Fruit fly (Drosophila melanogaster) whole organism, wandering third instar larva: ENCODE measurements around the gene CG14969.

ENCODE experiments used
- Abd-B ChIP-seq: fragments of >200 bp; optimal IDR thresholded peaks from 2 replicates; lab custom pipeline; 2017; ENCODE audit warnings: missing biosample characterization, missing genetic modification characterization
- CG32264 ChIP-seq: fragments of 200-800 bp; sonication (Bioruptor generic); optimal IDR thresholded peaks from 2 replicates; lab custom pipeline; 2016; ENCODE audit warnings: missing biosample characterization, missing genetic modification characterization
- CG9705 ChIP-seq: fragments of 200-800 bp; sonication (Bioruptor generic); optimal IDR thresholded peaks from 2 replicates; lab custom pipeline; 2018; ENCODE audit warnings: missing biosample characterization, mild to moderate bottlenecking, missing genetic modification characterization
- Dfd ChIP-seq: fragments of >200 bp; optimal IDR thresholded peaks from 2 replicates; lab custom pipeline; 2017; ENCODE audit warnings: missing biosample characterization, missing genetic modification characterization
- GATAd ChIP-seq: sonication (Bioruptor generic); optimal IDR thresholded peaks from 2 replicates; lab custom pipeline; 2016; ENCODE audit warnings: missing biosample characterization, missing genetic modification characterization
- HLH106 ChIP-seq: fragments of 200-800 bp; optimal IDR thresholded peaks from 3 replicates; lab custom pipeline; 2019; ENCODE audit warnings: missing biosample characterization, mild to moderate bottlenecking, missing genetic modification characterization, moderate library complexity
- Hnf4 ChIP-seq: fragments of 200-800 bp; sonication (Bioruptor generic); optimal IDR thresholded peaks from 2 replicates; lab custom pipeline; 2016; ENCODE audit warnings: missing biosample characterization, mild to moderate bottlenecking, missing genetic modification characterization
- Hr78 ChIP-seq: fragments of >200 bp; optimal IDR thresholded peaks from 2 replicates; lab custom pipeline; 2017; ENCODE audit warnings: missing biosample characterization, missing genetic modification characterization
- Hr83 ChIP-seq: fragments of 200-300 bp; sonication (Bioruptor generic); optimal IDR thresholded peaks from 2 replicates; lab custom pipeline; 2016; ENCODE audit warnings: missing biosample characterization, mild to moderate bottlenecking, missing genetic modification characterization, moderate library complexity; ENCODE audit not compliant: poor library complexity, severe bottlenecking
- Jra ChIP-seq: sonication (Bioruptor generic); optimal IDR thresholded peaks from 2 replicates; lab custom pipeline; 2016; ENCODE audit warnings: missing biosample characterization, missing genetic modification characterization
- Mio ChIP-seq: sonication (Bioruptor generic); optimal IDR thresholded peaks from 2 replicates; lab custom pipeline; 2016; ENCODE audit warnings: missing biosample characterization, missing genetic modification characterization
- Myc ChIP-seq: fragments of >200 bp; optimal IDR thresholded peaks from 2 replicates; lab custom pipeline; 2017
- N ChIP-seq: fragments of >200 bp; optimal IDR thresholded peaks from 2 replicates; lab custom pipeline; 2018; ENCODE audit warnings: missing biosample characterization, missing external identifiers, missing genetic modification characterization
- OdsH ChIP-seq: fragments of 200-800 bp; sonication (Bioruptor generic); optimal IDR thresholded peaks from 2 replicates; lab custom pipeline; 2016; ENCODE audit warnings: missing biosample characterization, mild to moderate bottlenecking, missing genetic modification characterization
- Rel ChIP-seq, 2 experiments: fragments of 200-800 bp; sonication (Bioruptor generic) in 1 of 2; optimal IDR thresholded peaks; 2 replicates in 1 of 2; 3 replicates in 1 of 2; lab custom pipeline; 2016 to 2019; ENCODE audit warnings: mild to moderate bottlenecking in 2 of 2, missing biosample characterization in 2 of 2, missing genetic modification characterization in 2 of 2, moderate library complexity in 1 of 2
- Sp1 ChIP-seq: fragments of 200-800 bp; sonication (Bioruptor generic); optimal IDR thresholded peaks from 3 replicates; lab custom pipeline; 2019; ENCODE audit warnings: missing biosample characterization, mild to moderate bottlenecking, missing genetic modification characterization, moderate library complexity
- Vsx2 ChIP-seq: fragments of 200-300, 225-300 bp; sonication (Bioruptor generic); optimal IDR thresholded peaks from 2 replicates; lab custom pipeline; 2018; ENCODE audit warnings: missing biosample characterization, missing genetic modification characterization; ENCODE audit not compliant: partially characterized antibody
- br ChIP-seq: fragments of 200-800 bp; sonication (Bioruptor generic); optimal IDR thresholded peaks from 2 replicates; lab custom pipeline; 2016; ENCODE audit warnings: missing biosample characterization, missing genetic modification characterization
- brk ChIP-seq: fragments of 200-800 bp; sonication (Bioruptor generic); optimal IDR thresholded peaks from 2 replicates; lab custom pipeline; 2016; ENCODE audit warnings: missing biosample characterization, mild to moderate bottlenecking, missing genetic modification characterization
- dmrt93B ChIP-seq: fragments of 200-800 bp; sonication (Bioruptor generic); optimal IDR thresholded peaks from 2 replicates; lab custom pipeline; 2018; ENCODE audit warnings: missing biosample characterization, mild to moderate bottlenecking, missing genetic modification characterization
- dsf ChIP-seq: sonication (Bioruptor generic); optimal IDR thresholded peaks from 2 replicates; lab custom pipeline; 2016; ENCODE audit warnings: missing biosample characterization, missing genetic modification characterization, borderline replicate concordance
- ey ChIP-seq: fragments of 200-800 bp; sonication (Bioruptor generic); optimal IDR thresholded peaks from 2 replicates; lab custom pipeline; 2016; ENCODE audit warnings: missing biosample characterization, missing genetic modification characterization
- foxo ChIP-seq, 2 experiments: fragments of 200-800 bp; sonication (Bioruptor generic); optimal IDR thresholded peaks; 2 replicates in 1 of 2; 3 replicates in 1 of 2; lab custom pipeline; 2016 to 2017; ENCODE audit warnings: missing biosample characterization in 2 of 2, missing genetic modification characterization in 2 of 2
- fru ChIP-seq: fragments of 200-800 bp; sonication (Bioruptor generic); optimal IDR thresholded peaks from 3 replicates; lab custom pipeline; 2016; ENCODE audit warnings: missing biosample characterization, mild to moderate bottlenecking, missing genetic modification characterization
- jim ChIP-seq: fragments of 175-275, 200-325 bp; sonication (Bioruptor generic); optimal IDR thresholded peaks from 2 replicates; lab custom pipeline; 2016; ENCODE audit warnings: missing biosample characterization, mild to moderate bottlenecking, missing genetic modification characterization
- lola ChIP-seq: fragments of >200 bp; optimal IDR thresholded peaks from 2 replicates; lab custom pipeline; 2017; ENCODE audit warnings: missing biosample characterization, missing genetic modification characterization
- pan ChIP-seq: fragments of >200 bp; optimal IDR thresholded peaks from 2 replicates; lab custom pipeline; 2017
- psq ChIP-seq: fragments of 200-800 bp; sonication (Bioruptor generic); optimal IDR thresholded peaks from 3 replicates; lab custom pipeline; 2017; ENCODE audit warnings: missing biosample characterization, mild to moderate bottlenecking, missing genetic modification characterization, moderate library complexity
- rgr ChIP-seq: fragments of 200-800 bp; sonication (Bioruptor generic); optimal IDR thresholded peaks from 3 replicates; lab custom pipeline; 2016; ENCODE audit warnings: missing biosample characterization, mild to moderate bottlenecking, missing genetic modification characterization
- sage ChIP-seq: fragments of 200-800 bp; sonication (Bioruptor generic); optimal IDR thresholded peaks from 2 replicates; lab custom pipeline; 2016; ENCODE audit warnings: missing biosample characterization, mild to moderate bottlenecking, missing genetic modification characterization
- sv ChIP-seq: fragments of 200-800 bp; sonication (Bioruptor generic); optimal IDR thresholded peaks from 3 replicates; lab custom pipeline; 2016; ENCODE audit warnings: missing biosample characterization, missing genetic modification characterization
- tai ChIP-seq: sonication (Bioruptor generic); optimal IDR thresholded peaks from 2 replicates; lab custom pipeline; 2016; ENCODE audit warnings: missing biosample characterization, missing genetic modification characterization
- usp ChIP-seq: fragments of >200 bp; optimal IDR thresholded peaks from 2 replicates; lab custom pipeline; 2017; ENCODE audit warnings: missing biosample characterization, missing genetic modification characterization
- woc ChIP-seq: sonication (Bioruptor generic); optimal IDR thresholded peaks from 2 replicates; lab custom pipeline; 2016; ENCODE audit warnings: missing biosample characterization, mild to moderate bottlenecking, missing genetic modification characterization

CG14969 gene

dm6 chr3L:3325925-3326903 lies 8.6 kb downstream of the CG14969 start, which contains the start of gene Gtpx (continued):
- TF ChIP-seq br (GFP tag; lab: Kevin White, UChicago): peak; percentile 32
- TF ChIP-seq woc (GFP tag; lab: Kevin White, UChicago): no peak
- TF ChIP-seq ey: peak; percentile 57
- TF ChIP-seq jim (GFP tag; lab: Kevin White, UChicago): no peak
- TF ChIP-seq usp (GFP tag; lab: Kevin White, UChicago): no peak
- peak; percentile 56 for TF ChIP-seq CG9705 (GFP tag; lab: Kevin White, UChicago)
- TF ChIP-seq fru (GFP tag; lab: Kevin White, UChicago): peak; percentile 35
- TF ChIP-seq Abd-B (GFP tag; lab: Kevin White, UChicago): no peak
- TF ChIP-seq pan (lab: Kevin White, UChicago): no peak

- TF ChIP-seq Hr83 (GFP tag; lab: Kevin White, UChicago) (no peak), Myc (lab: Kevin White, UChicago) (no peak), CG32264 (GFP tag; lab: Kevin White, UChicago) (no peak), lola (GFP tag; lab: Kevin White, UChicago) (no peak), dsf (no peak), Jra (GFP tag; lab: Kevin White, UChicago) (no peak), Rel (GFP tag; optimal IDR thresholded peaks at IDR 0.05; lab: Kevin White, UChicago) (no peak), Rel (tag; optimal IDR thresholded peaks at IDR 0.05; lab: Kevin White, UChicago) (no peak), Hr78 (GFP tag; lab: Kevin White, UChicago) (no peak), foxo (GFP tag; optimal IDR thresholded peaks at IDR 0.05; lab: Kevin White, UChicago) (no peak), CG9705 (GFP tag; lab: Kevin White, UChicago) (no peak), HLH106 (no peak), usp (GFP tag; lab: Kevin White, UChicago) (no peak), Mio (GFP tag; lab: Kevin White, UChicago) (no peak), sage (GFP tag; lab: Kevin White, UChicago) (no peak)
These were observed 9.2 kb downstream of the CG14969 start for dm6 chr3L:3325597-3325924.

dm6 chr3L:3319992-3320732 lies 14.6 kb downstream of the CG14969 start:
- TF ChIP-seq foxo (GFP tag; optimal IDR thresholded peaks at IDR 0.05; lab: Kevin White, UChicago): peak in 1 of 2 experiments; percentile 5
- no peak for TF ChIP-seq brk (GFP tag; lab: Kevin White, UChicago)
- TF ChIP-seq Rel (GFP tag; optimal IDR thresholded peaks at IDR 0.05; lab: Kevin White, UChicago): no peak
- TF ChIP-seq Rel (tag; optimal IDR thresholded peaks at IDR 0.05; lab: Kevin White, UChicago): peak; percentile 87
- TF ChIP-seq Sp1: peak; percentile 1
- TF ChIP-seq Jra (GFP tag; lab: Kevin White, UChicago): peak; percentile 1
- TF ChIP-seq br (GFP tag; lab: Kevin White, UChicago): peak; percentile 28
- TF ChIP-seq tai (GFP tag; lab: Kevin White, UChicago): no peak
- TF ChIP-seq rgr: peak; percentile 29
- TF ChIP-seq dsf: no peak

dm6 chr3L:3319223-3319643 lies 15.5 kb downstream of the CG14969 start, which contains the start of the genes PIG-C, CG12016 and Dpm2:
PIG-C (minus strand) TSS chr3L:3319232.
CG12016 (plus strand) TSS chr3L:3319555.
Dpm2 (plus strand) TSS chr3L:3319555.
- TF ChIP-seq Hr83 (GFP tag; lab: Kevin White, UChicago): peak; percentile 18
- TF ChIP-seq br (GFP tag; lab: Kevin White, UChicago): peak; percentile 74
- peak; percentile 1 for TF ChIP-seq Mio (GFP tag; lab: Kevin White, UChicago)
- no peak for TF ChIP-seq GATAd (GFP tag; lab: Kevin White, UChicago)
- peak; percentile 84 for TF ChIP-seq Hnf4 (GFP tag; lab: Kevin White, UChicago)
- no peak for TF ChIP-seq jim (GFP tag; lab: Kevin White, UChicago)
- peak; percentile 53 for TF ChIP-seq CG32264 (GFP tag; lab: Kevin White, UChicago)
- TF ChIP-seq sv: peak; percentile 59
- TF ChIP-seq HLH106: peak; percentile 77
- TF ChIP-seq ey: peak; percentile 70
- TF ChIP-seq Jra (GFP tag; lab: Kevin White, UChicago): peak; percentile 84
- TF ChIP-seq psq (GFP tag; lab: Kevin White, UChicago): peak; percentile 47
- TF ChIP-seq foxo (GFP tag; optimal IDR thresholded peaks at IDR 0.05; lab: Kevin White, UChicago): peak in 1 of 2 experiments; percentile 80
- no peak for TF ChIP-seq Vsx2 (GFP tag; lab: Kevin White, UChicago)
- TF ChIP-seq lola (GFP tag; lab: Kevin White, UChicago): no peak
- TF ChIP-seq rgr: peak; percentile 77
- peak; percentile 61 for TF ChIP-seq OdsH (GFP tag; lab: Kevin White, UChicago)
- TF ChIP-seq Dfd (GFP tag; lab: Kevin White, UChicago): no peak
- no peak for TF ChIP-seq Hr78 (GFP tag; lab: Kevin White, UChicago)
- peak; percentile 52 for TF ChIP-seq Myc (lab: Kevin White, UChicago)
- peak; percentile 94 for TF ChIP-seq woc (GFP tag; lab: Kevin White, UChicago)
- TF ChIP-seq dsf: peak; percentile 27
- peak; percentile 64 for TF ChIP-seq CG9705 (GFP tag; lab: Kevin White, UChicago)
- no peak for TF ChIP-seq Rel (GFP tag; optimal IDR thresholded peaks at IDR 0.05; lab: Kevin White, UChicago)
- TF ChIP-seq Rel (tag; optimal IDR thresholded peaks at IDR 0.05; lab: Kevin White, UChicago): peak; percentile 63
- peak; percentile 76 for TF ChIP-seq fru (GFP tag; lab: Kevin White, UChicago)
- TF ChIP-seq brk (GFP tag; lab: Kevin White, UChicago): no peak
- no peak for TF ChIP-seq N (GFP tag; lab: Kevin White, UChicago)
- TF ChIP-seq pan (lab: Kevin White, UChicago): no peak
- no peak for TF ChIP-seq tai (GFP tag; lab: Kevin White, UChicago)
- TF ChIP-seq dmrt93B (GFP tag; lab: Kevin White, UChicago): no peak
- peak; percentile 61 for TF ChIP-seq Sp1
- TF ChIP-seq, all 38 proteins: peak for 20
